Worm (Caenorhabditis elegans): ENCODE results near the gene R09F10.1.

ce11 chrX:8284003-8284402 is 39.4 kb upstream of the R09F10.1 start:
- TF ChIP-seq ceh-32 (tag; optimal IDR thresholded peaks at IDR 0.05; ENCODE audit: poor library complexity), result no peak
- no peak for TF ChIP-seq spr-3 (GFP tag; optimal IDR thresholded peaks at IDR 0.05)
- no peak for TF ChIP-seq snpc-4 (tag; optimal IDR thresholded peaks at IDR 0.05)
- TF ChIP-seq zfp-3 (GFP tag; conservative IDR thresholded peaks at IDR 0.05), result no peak
- TF ChIP-seq skn-1 (tag; optimal IDR thresholded peaks at IDR 0.05), result no peak
- TF ChIP-seq daf-8 (GFP tag; IDR thresholded peaks at IDR 0.05), result no peak
- TF ChIP-seq lim-7 (GFP tag; IDR thresholded peaks at IDR 0.05), result no peak
- no peak for TF ChIP-seq egl-27 (tag; optimal IDR thresholded peaks at IDR 0.05)
- TF ChIP-seq zip-11 (GFP tag; IDR thresholded peaks at IDR 0.05), result no peak
- no peak for TF ChIP-seq ama-1 (optimal IDR thresholded peaks at IDR 0.05)
- no peak for TF ChIP-seq Y75B8A.6 (GFP tag; IDR thresholded peaks at IDR 0.05)
- TF ChIP-seq lin-38 (GFP tag; IDR thresholded peaks at IDR 0.05), result no peak
- no peak for TF ChIP-seq pqm-1 (tag; optimal IDR thresholded peaks at IDR 0.05)
- TF ChIP-seq ceh-82 (tag; optimal IDR thresholded peaks at IDR 0.05), result no peak

Measured in whole organism, L4 larva.